Worm (Caenorhabditis elegans) whole organism, midembryonic: ENCODE results near the gene idpp-8.

Source experiments
- T22C8.4 ChIP-seq: fragments of 200-800 bp; sonication (Bioruptor generic); IDR thresholded peaks from 2 replicates; pipeline ENCODE4 v1.3.6; 2022; ENCODE audit warnings: missing genetic modification characterization, missing compliant biosample characterization
- cog-1 ChIP-seq: sonication (generic microtip); optimal IDR thresholded peaks from 2 replicates; lab custom pipeline; 2016; ENCODE audit warnings: missing genetic modification characterization, missing compliant biosample characterization
- flt-1 ChIP-seq: fragments of 200-800 bp; sonication (Bioruptor generic); IDR thresholded peaks from 2 replicates; pipeline ENCODE4 v1.3.6; 2022; ENCODE audit warnings: missing genetic modification characterization, missing compliant biosample characterization
- klf-2 ChIP-seq: fragments of 200-800 bp; sonication (Bioruptor generic); conservative IDR thresholded peaks from 2 replicates; pipeline ENCODE4 v1.3.6; 2022; ENCODE audit warnings: missing genetic modification reagents, missing genetic modification characterization, missing compliant biosample characterization
- med-1 ChIP-seq: sonication (generic microtip); optimal IDR thresholded peaks from 2 replicates; lab custom pipeline; 2017; ENCODE audit warnings: missing genetic modification characterization, mild to moderate bottlenecking, missing compliant biosample characterization, antibody characterized with exemption, missing genetic modification reagents; ENCODE audit not compliant: insufficient read depth
- ref-1 ChIP-seq: fragments of 200-800 bp; sonication (Bioruptor generic); conservative IDR thresholded peaks from 2 replicates; pipeline ENCODE4 v1.3.6; 2022; ENCODE audit warnings: missing genetic modification reagents, missing genetic modification characterization, missing compliant biosample characterization
- tab-1 ChIP-seq: fragments of 200-800 bp; sonication (Bioruptor generic); IDR thresholded peaks from 2 replicates; pipeline ENCODE4 v1.3.6; 2022; ENCODE audit warnings: missing genetic modification characterization, missing compliant biosample characterization
- ztf-23 ChIP-seq: fragments of 200-800 bp; sonication (Bioruptor generic); IDR thresholded peaks from 2 replicates; pipeline ENCODE4 v1.3.6; 2022; ENCODE audit warnings: missing genetic modification reagents, missing genetic modification characterization, missing compliant biosample characterization
- ztf-29 ChIP-seq: fragments of 200-800 bp; sonication (Bioruptor generic); IDR thresholded peaks from 2 replicates; pipeline ENCODE4 v1.3.6; 2022; ENCODE audit warnings: missing genetic modification reagents, missing genetic modification characterization, missing compliant biosample characterization

- no peak for TF ChIP-seq ref-1
- TF ChIP-seq cog-1 (tag; lab: Kevin White, UChicago) = no peak
- TF ChIP-seq klf-2 (GFP tag; lab: Robert Waterston, UW) = no peak
- no peak for TF ChIP-seq ztf-23 (GFP tag; lab: Robert Waterston, UW)
- no peak for TF ChIP-seq tab-1 (GFP tag; lab: Robert Waterston, UW)
- no peak for TF ChIP-seq ztf-29 (GFP tag; lab: Robert Waterston, UW)
- TF ChIP-seq T22C8.4 = no peak
- no peak for TF ChIP-seq med-1 (GFP tag; lab: Kevin White, UChicago)
- peak; percentile 10; the same call in 1 of the 2 replicates for TF ChIP-seq flt-1 (GFP tag; lab: Robert Waterston, UW)
Observed at ce11 chrII:10346075-10346474, 30.7 kb downstream of the idpp-8 start, which contains the start of gene C07E3.10.
